Fruit fly (Drosophila melanogaster) Kc167 (cell line): ENCODE data around the gene muc.

Experiments
- Myc ChIP-seq: fragments of >200 bp; optimal IDR thresholded peaks from 2 replicates; lab custom pipeline; 2017; ENCODE audit warnings: missing external identifiers
- Sin3A ChIP-seq: fragments of >200 bp; optimal IDR thresholded peaks from 2 replicates; lab custom pipeline; 2018; ENCODE audit warnings: missing external identifiers
- h ChIP-seq: fragments of >200 bp; optimal IDR thresholded peaks from 3 replicates; lab custom pipeline; 2018; ENCODE audit warnings: missing external identifiers
- insv ChIP-seq: fragments of >200 bp; optimal IDR thresholded peaks from 3 replicates; lab custom pipeline; 2018; ENCODE audit warnings: missing external identifiers
- psq ChIP-seq: fragments of >200 bp; optimal IDR thresholded peaks from 2 replicates; lab custom pipeline; 2017; ENCODE audit warnings: missing external identifiers

dm6 chr2L:7436492-7437324 is 10.0 kb downstream of the muc start:
- no peak for TF ChIP-seq h (lab: Kevin White, UChicago)
- TF ChIP-seq insv, result no peak
- no peak for TF ChIP-seq Sin3A (lab: Kevin White, UChicago)
- TF ChIP-seq psq, result no peak
- TF ChIP-seq Myc (lab: Kevin White, UChicago), result no peak
